Fruit fly (Drosophila melanogaster): ENCODE data around the gene CG13921.
A peak's percentile ranks its signal among the peaks of the same experiment; 100 is the strongest.

The CG13921 gene

DNA sequence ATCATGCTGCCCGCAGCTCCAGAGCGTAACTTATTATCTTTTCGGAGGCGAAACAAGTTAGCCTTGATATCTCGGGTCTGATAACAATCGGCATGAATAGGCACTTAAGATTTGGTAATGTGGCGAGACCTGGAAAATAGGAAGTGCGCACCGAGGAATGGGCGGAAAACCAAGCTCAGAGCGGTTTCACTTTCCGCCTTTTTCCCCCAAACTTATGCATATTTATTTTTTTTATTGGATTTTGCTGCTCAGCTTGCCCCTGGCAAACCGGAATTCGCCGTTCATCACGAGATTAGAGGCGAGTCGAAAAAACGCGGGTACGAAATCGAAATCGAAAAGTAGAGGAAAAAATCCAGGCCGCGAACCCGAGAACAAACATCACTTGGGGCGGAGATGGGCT is 8.2 kb downstream of the CG13921 start:
- TF ChIP-seq EcR (GFP tag; optimal IDR thresholded peaks at IDR 0.05): no peak
- TF ChIP-seq pan (optimal IDR thresholded peaks at IDR 0.05): no peak
- TF ChIP-seq usp (GFP tag; optimal IDR thresholded peaks at IDR 0.05): no peak

- TF ChIP-seq Dll (optimal IDR thresholded peaks at IDR 0.05) (peak; percentile 63), CG8478 (optimal IDR thresholded peaks at IDR 0.05) (no peak), EcR (GFP tag; optimal IDR thresholded peaks at IDR 0.05) (no peak), pan (optimal IDR thresholded peaks at IDR 0.05) (no peak)
Measured at dm6 chr3L:1755458-1755984, 8.8 kb downstream of the CG13921 start, which contains the start of gene Cht2. Gene Cht2, minus strand, starts transcription at chr3L:1755934.

dm6 chr3L:1756143-1756542 is 9.4 kb downstream of the CG13921 start, which contains the start of gene CG8001:
Gene CG8001, plus strand, starts transcription at chr3L:1756159.
- TF ChIP-seq usp (GFP tag; optimal IDR thresholded peaks at IDR 0.05): no peak
- no peak for TF ChIP-seq Dll (optimal IDR thresholded peaks at IDR 0.05)
- no peak for TF ChIP-seq CG8478 (optimal IDR thresholded peaks at IDR 0.05)
- no peak for TF ChIP-seq pan (optimal IDR thresholded peaks at IDR 0.05)
- TF ChIP-seq psq (optimal IDR thresholded peaks at IDR 0.05): no peak
- TF ChIP-seq EcR (GFP tag; optimal IDR thresholded peaks at IDR 0.05): no peak

DNA sequence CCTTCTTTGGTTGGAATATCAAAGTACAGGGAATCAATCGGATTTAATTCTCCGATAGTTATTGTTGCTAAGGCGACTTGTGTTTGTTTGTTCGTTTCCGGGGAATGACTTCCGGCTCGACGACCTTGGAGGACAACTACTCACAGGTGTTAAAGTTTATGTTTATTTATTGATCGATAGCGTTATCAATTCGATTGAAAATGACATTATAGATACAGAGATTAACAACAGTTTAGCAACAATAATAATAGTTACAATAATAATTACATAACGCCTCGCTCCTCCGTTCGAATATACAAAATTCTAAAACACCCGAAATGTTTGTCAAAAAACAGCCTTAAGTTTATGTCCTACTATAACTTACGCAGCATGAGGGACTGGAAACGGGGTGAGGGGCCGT is 25.0 kb downstream of the CG13921 start, which contains the start of gene Dhc62B:
Dhc62B (minus strand) TSS at position 101 of the 400 bp plus-strand sequence.
- TF ChIP-seq Dll (optimal IDR thresholded peaks at IDR 0.05) (no peak), psq (optimal IDR thresholded peaks at IDR 0.05) (no peak), pan (optimal IDR thresholded peaks at IDR 0.05) (no peak), CG8478 (optimal IDR thresholded peaks at IDR 0.05) (no peak), usp (GFP tag; optimal IDR thresholded peaks at IDR 0.05) (no peak), EcR (GFP tag; optimal IDR thresholded peaks at IDR 0.05) (no peak)

DNA sequence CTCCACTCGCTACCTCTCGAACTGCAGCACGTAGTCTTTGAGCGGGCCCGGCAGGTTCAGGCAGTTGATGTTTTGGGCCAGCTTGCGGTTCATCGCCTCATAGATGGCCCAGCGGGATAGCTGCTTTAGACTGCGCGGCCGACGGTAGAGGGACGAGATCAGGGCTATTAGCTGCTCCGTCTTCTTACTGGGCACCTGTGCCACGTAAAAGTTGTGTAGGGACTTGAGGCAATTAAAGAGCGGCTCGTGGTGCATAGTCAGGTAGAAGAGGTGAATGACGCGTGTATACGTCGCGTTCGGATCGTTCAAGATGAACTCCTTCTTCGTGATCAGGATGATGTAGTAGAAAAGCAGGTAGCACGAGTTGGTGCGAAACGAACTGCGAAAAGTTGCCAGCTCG is 25.9 kb downstream of the CG13921 start:
- TF ChIP-seq Dll (optimal IDR thresholded peaks at IDR 0.05) (no peak), EcR (GFP tag; optimal IDR thresholded peaks at IDR 0.05) (no peak), pan (optimal IDR thresholded peaks at IDR 0.05) (no peak), usp (GFP tag; optimal IDR thresholded peaks at IDR 0.05) (no peak), psq (optimal IDR thresholded peaks at IDR 0.05) (no peak), CG8478 (optimal IDR thresholded peaks at IDR 0.05) (no peak)

DNA sequence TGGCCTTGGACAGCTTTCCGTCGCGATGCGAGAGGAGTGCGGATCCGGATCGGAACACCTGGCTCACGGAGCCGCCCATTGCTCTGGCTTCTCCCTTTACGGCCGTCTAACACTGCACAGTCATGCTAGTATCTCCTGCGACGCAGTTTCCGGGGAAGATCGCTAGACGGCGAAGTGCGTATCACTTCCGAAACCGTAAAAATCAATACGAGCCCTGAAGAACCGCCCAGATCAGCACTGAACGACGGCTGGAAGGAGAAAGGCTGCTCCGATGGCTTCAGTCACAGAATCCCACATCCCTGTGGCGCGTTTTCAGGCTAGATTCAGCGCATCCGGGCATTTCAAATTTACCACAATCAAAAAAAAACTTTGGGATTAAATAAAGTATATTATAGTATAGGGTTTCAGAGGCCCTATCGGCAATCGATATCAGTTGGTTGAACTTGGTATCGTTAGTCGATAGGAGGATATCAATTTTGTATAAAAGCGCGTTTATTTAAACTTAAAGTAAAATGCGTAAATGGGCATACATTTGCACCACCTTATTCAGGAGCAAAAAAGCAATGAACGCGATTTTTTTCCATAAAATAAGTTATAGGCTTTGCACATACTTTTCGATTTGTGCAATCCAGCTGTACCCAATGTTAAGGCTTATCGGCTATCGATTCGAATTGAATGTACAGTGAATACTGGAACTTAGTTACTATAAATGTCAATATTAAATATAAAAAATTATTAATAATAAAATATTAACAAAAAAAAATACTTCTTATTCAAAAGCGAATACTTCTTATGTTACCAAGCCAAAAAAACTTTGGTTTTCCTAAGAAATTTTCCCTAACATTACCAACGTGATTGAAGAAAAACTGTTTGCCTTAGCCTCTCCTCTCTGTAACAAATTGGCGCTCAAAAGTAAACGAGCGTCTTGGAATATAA is 28.3 kb downstream of the CG13921 start, which contains the start of the genes CG13933 and PolD2:
CG13933 (minus strand) TSS at position 435 of the 936 bp plus-strand sequence.
PolD2 (plus strand) TSS at position 921 of the 936 bp plus-strand sequence.
- TF ChIP-seq Dll (optimal IDR thresholded peaks at IDR 0.05): no peak

DNA sequence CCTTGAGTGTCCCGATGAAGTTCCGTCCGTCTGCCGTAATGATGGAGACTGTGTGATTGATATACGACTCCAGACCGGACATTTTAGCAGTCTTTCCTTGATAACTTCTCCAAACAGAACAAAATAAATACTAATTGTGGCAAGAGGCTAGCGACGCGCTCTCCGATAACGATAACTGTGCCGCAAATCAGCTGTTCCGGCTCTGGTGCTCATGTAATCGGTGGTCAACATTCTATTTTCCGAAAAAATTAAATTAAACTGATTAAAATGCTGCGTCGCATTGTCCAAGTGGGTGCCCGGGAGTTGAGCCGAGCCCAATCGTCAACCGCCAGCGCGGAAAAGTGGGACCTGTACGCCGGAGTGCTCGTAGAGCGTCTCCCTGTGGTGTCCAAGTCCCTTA is 30.5 kb downstream of the CG13921 start, which contains the start of the genes CG2021 and mRpL46:
CG2021 (minus strand) TSS at position 163 of the 400 bp plus-strand sequence.
mRpL46 (plus strand) TSS at position 191 of the 400 bp plus-strand sequence.
- TF ChIP-seq psq (optimal IDR thresholded peaks at IDR 0.05) (no peak), Dll (optimal IDR thresholded peaks at IDR 0.05) (no peak), usp (GFP tag; optimal IDR thresholded peaks at IDR 0.05) (no peak), EcR (GFP tag; optimal IDR thresholded peaks at IDR 0.05) (no peak), CG8478 (optimal IDR thresholded peaks at IDR 0.05) (no peak), pan (optimal IDR thresholded peaks at IDR 0.05) (no peak)

dm6 chr3L:1784092-1784491 is 37.4 kb downstream of the CG13921 start:
- TF ChIP-seq CG8478 (optimal IDR thresholded peaks at IDR 0.05) (no peak), Dll (optimal IDR thresholded peaks at IDR 0.05) (no peak), usp (GFP tag; optimal IDR thresholded peaks at IDR 0.05) (no peak), EcR (GFP tag; optimal IDR thresholded peaks at IDR 0.05) (no peak), psq (optimal IDR thresholded peaks at IDR 0.05) (no peak), pan (optimal IDR thresholded peaks at IDR 0.05) (no peak)

DNA sequence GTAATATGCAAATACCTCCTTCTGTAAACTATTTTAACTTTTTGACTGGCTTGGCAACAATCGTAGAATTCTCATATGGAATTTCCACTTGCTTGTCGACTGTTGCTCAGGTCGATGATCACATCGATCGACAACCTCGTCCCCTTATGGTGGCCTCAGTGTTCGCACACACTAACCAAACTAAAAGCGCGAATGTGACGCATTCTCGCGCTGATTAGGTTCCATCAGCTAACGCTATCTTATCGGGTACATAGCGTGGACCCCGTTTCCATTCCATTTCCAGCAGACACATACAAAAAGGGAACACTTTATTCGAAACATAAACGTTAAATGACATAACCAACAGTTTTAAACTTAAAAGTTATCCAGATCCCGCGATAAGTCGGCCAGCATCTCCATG is 42.6 kb downstream of the CG13921 start:
- TF ChIP-seq CG8478 (optimal IDR thresholded peaks at IDR 0.05) (no peak), usp (GFP tag; optimal IDR thresholded peaks at IDR 0.05) (no peak), Dll (optimal IDR thresholded peaks at IDR 0.05) (no peak), EcR (GFP tag; optimal IDR thresholded peaks at IDR 0.05) (no peak), psq (optimal IDR thresholded peaks at IDR 0.05) (no peak), pan (optimal IDR thresholded peaks at IDR 0.05) (no peak)

DNA sequence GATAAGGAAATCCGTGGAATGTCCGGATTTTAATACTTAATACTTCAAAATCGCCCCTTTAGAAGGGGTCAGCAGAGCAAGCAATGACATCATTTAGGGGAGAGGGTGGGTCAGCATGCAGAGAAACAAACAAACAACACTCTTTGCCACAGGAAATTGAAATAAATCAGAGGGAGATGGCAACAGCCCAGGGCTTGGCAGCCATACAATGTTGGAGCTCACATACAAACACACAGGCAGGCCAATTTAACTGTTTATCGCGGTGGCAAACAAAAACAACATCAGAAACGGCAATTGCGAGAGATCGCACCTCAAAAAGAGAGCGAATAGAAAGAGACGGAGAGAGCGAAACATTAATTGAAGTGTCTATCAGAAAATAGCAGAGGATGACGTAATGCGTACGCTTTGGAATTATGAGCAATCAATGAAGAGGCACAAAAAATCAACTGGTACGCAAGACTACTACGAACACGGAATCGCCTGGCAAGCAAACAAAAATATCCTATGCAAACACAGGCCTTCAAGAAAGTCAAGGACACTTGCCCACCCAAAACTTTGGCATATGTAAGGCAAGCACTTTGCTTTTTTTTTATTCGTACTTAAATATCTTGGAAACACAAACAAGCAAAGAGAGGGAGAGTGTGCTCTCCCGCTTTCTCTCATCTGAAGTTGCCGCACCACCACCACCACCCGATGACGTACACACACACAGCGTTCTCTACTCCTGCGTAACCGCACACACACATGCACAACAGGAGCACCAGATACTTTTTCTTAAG is 47.6 kb downstream of the CG13921 start:
- TF ChIP-seq EcR (GFP tag; optimal IDR thresholded peaks at IDR 0.05) (no peak), pan (optimal IDR thresholded peaks at IDR 0.05) (no peak), usp (GFP tag; optimal IDR thresholded peaks at IDR 0.05) (no peak), Dll (optimal IDR thresholded peaks at IDR 0.05) (peak; percentile 85), psq (optimal IDR thresholded peaks at IDR 0.05) (no peak), CG8478 (optimal IDR thresholded peaks at IDR 0.05) (no peak)

dm6 chr3L:1794943-1795696 is 48.4 kb downstream of the CG13921 start, which contains the start of the genes alpha-Spec, dlt and Cdc37:
Gene alpha-Spec, minus strand, starts transcription at chr3L:1795328.
Gene dlt, minus strand, starts transcription at chr3L:1795328.
Gene Cdc37, plus strand, starts transcription at chr3L:1795392.
- TF ChIP-seq EcR (GFP tag; optimal IDR thresholded peaks at IDR 0.05): no peak
- TF ChIP-seq Dll (optimal IDR thresholded peaks at IDR 0.05): no peak

All from whole organism.